Worm (Caenorhabditis elegans): Measurements from ENCODE around the gene C12D12.3.

Gene C12D12.3

DNA sequence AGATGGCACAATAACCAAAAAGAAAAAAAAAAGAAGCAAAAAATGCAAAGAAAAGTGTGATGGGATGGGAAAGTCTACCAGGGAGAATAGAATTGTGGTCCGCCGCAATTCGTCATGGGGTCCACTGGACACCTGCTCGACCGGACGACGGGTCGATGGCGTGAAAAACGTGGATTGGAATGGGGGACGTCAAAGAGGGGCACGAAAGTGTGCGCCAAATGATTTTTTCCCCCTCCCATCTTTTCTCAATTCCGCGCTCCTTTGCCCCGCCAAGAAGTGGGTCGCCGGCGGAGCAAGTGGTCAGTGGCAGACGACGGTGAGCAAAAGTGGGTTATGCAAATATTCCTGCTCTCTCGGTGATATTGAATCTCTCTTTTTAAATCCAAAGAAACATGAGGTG lies 21.1 kb upstream of the C12D12.3 start:
- TF ChIP-seq ceh-9 (tag; optimal IDR thresholded peaks at IDR 0.05), result peak; percentile 19
- TF ChIP-seq syd-9 (tag; optimal IDR thresholded peaks at IDR 0.05), result no peak

ce11 chrX:3469332-3469731 lies 19.8 kb upstream of the C12D12.3 start:
- TF ChIP-seq odd-2 (tag; optimal IDR thresholded peaks at IDR 0.05) (no peak), madf-2 (tag; optimal IDR thresholded peaks at IDR 0.05) (no peak), ceh-19 (GFP tag; optimal IDR thresholded peaks at IDR 0.05) (peak; percentile 47), unc-42 (tag; optimal IDR thresholded peaks at IDR 0.05) (peak; percentile 92), hlh-8 (tag; optimal IDR thresholded peaks at IDR 0.05) (no peak)

DNA sequence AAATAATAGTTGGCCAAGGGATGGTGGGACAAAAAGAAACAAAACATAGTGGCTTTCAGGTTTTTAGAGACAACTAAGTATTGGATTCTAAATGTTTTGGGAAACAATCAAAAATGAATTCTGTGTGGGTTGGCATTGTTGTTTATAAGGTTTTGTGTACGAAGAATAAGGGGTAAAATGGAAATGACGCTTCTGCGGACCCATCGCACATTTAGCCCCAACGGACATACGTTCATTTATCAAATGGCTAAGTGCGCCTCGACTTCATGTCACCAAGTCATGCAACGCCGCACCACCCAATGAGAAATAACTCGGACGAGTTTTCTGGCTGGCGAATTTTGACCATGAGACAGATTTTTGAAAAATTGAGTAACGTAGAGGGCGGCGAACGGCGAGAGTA lies 18.8 kb upstream of the C12D12.3 start:
- TF ChIP-seq ets-4 (tag; optimal IDR thresholded peaks at IDR 0.05) (no peak), ceh-14 (tag; optimal IDR thresholded peaks at IDR 0.05) (no peak), ceh-9 (tag; optimal IDR thresholded peaks at IDR 0.05) (no peak), gmeb-2 (tag; optimal IDR thresholded peaks at IDR 0.05) (no peak), zip-5 (tag; optimal IDR thresholded peaks at IDR 0.05) (no peak), nhr-232 (tag; optimal IDR thresholded peaks at IDR 0.05) (no peak), unc-3 (GFP tag; conservative IDR thresholded peaks at IDR 0.05) (no peak), unc-3 (tag; optimal IDR thresholded peaks at IDR 0.05) (no peak), madf-2 (tag; optimal IDR thresholded peaks at IDR 0.05) (no peak), Y22D7AL.16 (tag; optimal IDR thresholded peaks at IDR 0.05) (no peak)

ce11 chrX:3472226-3472625 lies 16.9 kb upstream of the C12D12.3 start:
- TF ChIP-seq ref-2 (tag; optimal IDR thresholded peaks at IDR 0.05) (peak; percentile 83), ceh-2 (tag; optimal IDR thresholded peaks at IDR 0.05) (peak; percentile 26), ceh-18 (tag; optimal IDR thresholded peaks at IDR 0.05) (peak; percentile 30), ahr-1 (tag; optimal IDR thresholded peaks at IDR 0.05) (no peak), ceh-34 (tag; optimal IDR thresholded peaks at IDR 0.05) (peak; percentile 48), lim-6 (tag; optimal IDR thresholded peaks at IDR 0.05) (no peak), pros-1 (tag; optimal IDR thresholded peaks at IDR 0.05) (peak; percentile 6), pax-1 (tag; optimal IDR thresholded peaks at IDR 0.05) (no peak), pha-4 (tag; optimal IDR thresholded peaks at IDR 0.05) (no peak), elt-4 (tag; optimal IDR thresholded peaks at IDR 0.05) (no peak), nhr-11 (tag; optimal IDR thresholded peaks at IDR 0.05) (no peak), C38D4.7 (GFP tag; optimal IDR thresholded peaks at IDR 0.05) (no peak), ceh-24 (tag; optimal IDR thresholded peaks at IDR 0.05) (no peak), rnt-1 (tag; optimal IDR thresholded peaks at IDR 0.05) (peak; percentile 28), ceh-14 (tag; optimal IDR thresholded peaks at IDR 0.05) (no peak), T23F11.4 (GFP tag; optimal IDR thresholded peaks at IDR 0.05) (no peak), syd-9 (tag; optimal IDR thresholded peaks at IDR 0.05) (peak; percentile 69), pag-3 (tag; optimal IDR thresholded peaks at IDR 0.05; ENCODE audit: borderline replicate concordance) (no peak), nhr-232 (tag; optimal IDR thresholded peaks at IDR 0.05) (peak; percentile 47), ceh-48 (tag; optimal IDR thresholded peaks at IDR 0.05) (no peak), odd-2 (tag; optimal IDR thresholded peaks at IDR 0.05) (no peak), che-1 (tag; optimal IDR thresholded peaks at IDR 0.05) (peak; percentile 45), ceh-6 (GFP tag; optimal IDR thresholded peaks at IDR 0.05) (no peak), F13H6.1 (tag; optimal IDR thresholded peaks at IDR 0.05) (no peak), hlh-6 (tag; optimal IDR thresholded peaks at IDR 0.05) (peak; percentile 31), unc-55 (GFP tag; optimal IDR thresholded peaks at IDR 0.05) (peak; percentile 65), dve-1 (tag; optimal IDR thresholded peaks at IDR 0.05) (no peak), unc-3 (GFP tag; conservative IDR thresholded peaks at IDR 0.05) (no peak), unc-3 (tag; optimal IDR thresholded peaks at IDR 0.05) (no peak), ceh-31 (tag; optimal IDR thresholded peaks at IDR 0.05) (peak; percentile 80), madf-2 (tag; optimal IDR thresholded peaks at IDR 0.05) (no peak), gmeb-2 (tag; optimal IDR thresholded peaks at IDR 0.05) (no peak), tbx-7 (tag; optimal IDR thresholded peaks at IDR 0.05) (no peak), npax-4 (tag; optimal IDR thresholded peaks at IDR 0.05) (no peak), pqm-1 (tag; optimal IDR thresholded peaks at IDR 0.05) (no peak), eyg-1 (tag; optimal IDR thresholded peaks at IDR 0.05) (peak; percentile 25), ceh-19 (GFP tag; optimal IDR thresholded peaks at IDR 0.05) (no peak), sox-2 (GFP tag; IDR thresholded peaks at IDR 0.05) (peak; percentile 64), ceh-30 (tag; optimal IDR thresholded peaks at IDR 0.05) (no peak), hlh-30 (tag; optimal IDR thresholded peaks at IDR 0.05; ENCODE audit: insufficient read depth) (no peak), fkh-6 (tag; optimal IDR thresholded peaks at IDR 0.05) (no peak)
